Fruit fly (Drosophila melanogaster) whole organism, prepupa: ENCODE data around the gene CG13919.

ENCODE experiments used
- CG10631 ChIP-seq: fragments of 200-800 bp; sonication (Bioruptor generic); optimal IDR thresholded peaks from 2 replicates; lab custom pipeline; 2016; ENCODE audit warnings: missing biosample characterization, missing genetic modification characterization
- CG10669 ChIP-seq: fragments of 200-800 bp; sonication (Bioruptor generic); optimal IDR thresholded peaks from 3 replicates; lab custom pipeline; 2018; ENCODE audit warnings: missing biosample characterization, mild to moderate bottlenecking, missing genetic modification characterization, moderate library complexity
- CG11294 ChIP-seq: fragments of 200-800 bp; sonication (Bioruptor generic); IDR thresholded peaks from 2 replicates; pipeline ENCODE4 v1.3.6; 2022; ENCODE audit warnings: missing biosample characterization, missing genetic modification characterization
- CG11762 ChIP-seq: fragments of 200-800 bp; sonication (Bioruptor generic); optimal IDR thresholded peaks from 3 replicates; lab custom pipeline; 2016; ENCODE audit warnings: missing biosample characterization, missing genetic modification characterization; ENCODE audit not compliant: insufficient read depth
- CG11902 ChIP-seq: fragments of 200-800 bp; sonication (Bioruptor generic); optimal IDR thresholded peaks from 3 replicates; lab custom pipeline; 2016; ENCODE audit warnings: missing biosample characterization, missing genetic modification characterization
- CG15336 ChIP-seq: fragments of 200-800 bp; sonication (Bioruptor generic); IDR thresholded peaks from 2 replicates; pipeline ENCODE4 v1.3.6; 2022; ENCODE audit warnings: missing biosample characterization, missing genetic modification characterization
- CG1621 ChIP-seq: fragments of 200-800 bp; sonication (Bioruptor generic); optimal IDR thresholded peaks from 3 replicates; lab custom pipeline; 2018; ENCODE audit warnings: missing biosample characterization, mild to moderate bottlenecking, missing genetic modification characterization
- CG31627 ChIP-seq: fragments of 200-800 bp; sonication (Bioruptor generic); optimal IDR thresholded peaks from 3 replicates; lab custom pipeline; 2016; ENCODE audit warnings: missing biosample characterization, missing genetic modification characterization
- CG32006 ChIP-seq: fragments of 200-800 bp; sonication (Bioruptor generic); optimal IDR thresholded peaks from 3 replicates; lab custom pipeline; 2017; ENCODE audit warnings: missing biosample characterization, mild to moderate bottlenecking, missing genetic modification characterization
- CG34406 ChIP-seq: fragments of 200-800 bp; sonication (Bioruptor generic); optimal IDR thresholded peaks from 3 replicates; lab custom pipeline; 2016; ENCODE audit warnings: missing biosample characterization, missing genetic modification characterization
- CG3919 ChIP-seq: fragments of 200-800 bp; sonication (Bioruptor generic); optimal IDR thresholded peaks from 3 replicates; lab custom pipeline; 2016; ENCODE audit warnings: missing biosample characterization, missing genetic modification characterization
- CG4318 ChIP-seq: fragments of 200-800 bp; sonication (Bioruptor generic); optimal IDR thresholded peaks from 3 replicates; lab custom pipeline; 2017; ENCODE audit warnings: missing biosample characterization, mild to moderate bottlenecking, missing genetic modification characterization
- CG6808 ChIP-seq: fragments of 200-800 bp; sonication (Bioruptor generic); optimal IDR thresholded peaks from 3 replicates; lab custom pipeline; 2017; ENCODE audit warnings: missing biosample characterization, missing genetic modification characterization, mild to moderate bottlenecking, moderate library complexity, missing genetic modification reagents
- CG6854 ChIP-seq: fragments of 200-800 bp; sonication (Bioruptor generic); optimal IDR thresholded peaks from 2 replicates; lab custom pipeline; 2017; ENCODE audit warnings: missing biosample characterization, mild to moderate bottlenecking, missing genetic modification characterization
- CG8119 ChIP-seq: fragments of 200-800 bp; sonication (Bioruptor generic); IDR thresholded peaks from 3 replicates; pipeline ENCODE4 v1.3.6; 2022; ENCODE audit warnings: missing biosample characterization, missing genetic modification characterization
- CG8319 ChIP-seq: fragments of 200-800 bp; sonication (Bioruptor generic); optimal IDR thresholded peaks from 3 replicates; lab custom pipeline; 2016; ENCODE audit warnings: missing biosample characterization, missing genetic modification characterization
- CG8632 ChIP-seq: fragments of 200-800 bp; sonication (Bioruptor generic); optimal IDR thresholded peaks from 3 replicates; lab custom pipeline; 2016; ENCODE audit warnings: missing biosample characterization, missing genetic modification characterization
- CG9139 ChIP-seq: fragments of 200-800 bp; sonication (Bioruptor generic); optimal IDR thresholded peaks from 3 replicates; lab custom pipeline; 2017; ENCODE audit warnings: missing biosample characterization, mild to moderate bottlenecking, missing genetic modification characterization
- Eip75B ChIP-seq: fragments of 200-800 bp; sonication (Bioruptor generic); optimal IDR thresholded peaks from 3 replicates; lab custom pipeline; 2016; ENCODE audit warnings: missing biosample characterization, missing genetic modification characterization
- Eip78C ChIP-seq: fragments of 200-800 bp; sonication (Bioruptor generic); peaks from one replicate; lab custom pipeline; 2016; ENCODE audit warnings: missing biosample characterization, missing genetic modification characterization
- Eip93F ChIP-seq: fragments of 200-800 bp; sonication (Bioruptor generic); optimal IDR thresholded peaks from 2 replicates; lab custom pipeline; 2016; ENCODE audit warnings: missing biosample characterization, mild to moderate bottlenecking, missing genetic modification characterization
- Ets96B ChIP-seq: fragments of 200-800 bp; optimal IDR thresholded peaks from 2 replicates; lab custom pipeline; 2019; ENCODE audit warnings: missing biosample characterization, mild to moderate bottlenecking, missing genetic modification characterization, moderate library complexity
- Gug ChIP-seq: fragments of 200-800 bp; sonication (Bioruptor generic); IDR thresholded peaks from 2 replicates; pipeline ENCODE4 v1.3.6; 2022; ENCODE audit warnings: missing biosample characterization, missing genetic modification characterization
- Hr38 ChIP-seq: sonication (Bioruptor generic); optimal IDR thresholded peaks from 2 replicates; lab custom pipeline; 2016; ENCODE audit warnings: missing biosample characterization, missing genetic modification characterization
- Met ChIP-seq: fragments of 200-800 bp; sonication (Bioruptor generic); optimal IDR thresholded peaks from 3 replicates; lab custom pipeline; 2016; ENCODE audit warnings: missing biosample characterization, missing genetic modification characterization
- OdsH ChIP-seq: fragments of 200-800 bp; sonication (Bioruptor generic); optimal IDR thresholded peaks from 3 replicates; lab custom pipeline; 2016; ENCODE audit warnings: missing biosample characterization, missing genetic modification characterization
- Smox ChIP-seq: fragments of 200-800 bp; sonication (Bioruptor generic); optimal IDR thresholded peaks from 3 replicates; lab custom pipeline; 2016; ENCODE audit warnings: missing biosample characterization, missing genetic modification characterization
- Sox102F ChIP-seq: fragments of 200-800 bp; sonication (Bioruptor generic); optimal IDR thresholded peaks from 2 replicates; lab custom pipeline; 2016; ENCODE audit warnings: missing biosample characterization, mild to moderate bottlenecking, missing genetic modification characterization
- achi ChIP-seq: fragments of 200-800 bp; sonication (Bioruptor generic); optimal IDR thresholded peaks from 3 replicates; lab custom pipeline; 2016; ENCODE audit warnings: missing biosample characterization, missing genetic modification characterization
- acj6 ChIP-seq: fragments of 200-800 bp; sonication (Bioruptor generic); optimal IDR thresholded peaks from 3 replicates; lab custom pipeline; 2016; ENCODE audit warnings: missing biosample characterization, missing genetic modification characterization
- cyc ChIP-seq: fragments of 200-800 bp; sonication (Bioruptor generic); optimal IDR thresholded peaks from 3 replicates; lab custom pipeline; 2016; ENCODE audit warnings: missing biosample characterization, missing genetic modification characterization
- dsx ChIP-seq: fragments of 200-800 bp; optimal IDR thresholded peaks from 3 replicates; lab custom pipeline; 2019; ENCODE audit warnings: missing biosample characterization, mild to moderate bottlenecking, missing genetic modification characterization, moderate library complexity; ENCODE audit not compliant: poor library complexity, severe bottlenecking
- fd85E ChIP-seq: fragments of 200-800 bp; sonication (Bioruptor generic); optimal IDR thresholded peaks from 3 replicates; lab custom pipeline; 2016; ENCODE audit warnings: missing biosample characterization, missing genetic modification characterization
- fkh ChIP-seq: fragments of 200-800 bp; sonication (Bioruptor generic); optimal IDR thresholded peaks from 3 replicates; lab custom pipeline; 2017; ENCODE audit warnings: missing biosample characterization, mild to moderate bottlenecking, missing genetic modification characterization, moderate library complexity
- lz ChIP-seq: fragments of 200-800 bp; sonication (Bioruptor generic); optimal IDR thresholded peaks from 3 replicates; lab custom pipeline; 2016; ENCODE audit warnings: missing biosample characterization, missing genetic modification characterization
- pdm3 ChIP-seq: fragments of 200-800 bp; sonication (Bioruptor generic); optimal IDR thresholded peaks from 3 replicates; lab custom pipeline; 2016; ENCODE audit warnings: missing biosample characterization, missing genetic modification characterization
- salr ChIP-seq, 2 experiments: fragments of 200-800 bp; sonication (Bioruptor generic); optimal IDR thresholded peaks; 3 replicates each; lab custom pipeline; 2016 to 2018; ENCODE audit warnings: missing biosample characterization in 2 of 2, missing genetic modification characterization in 2 of 2, mild to moderate bottlenecking in 1 of 2
- ss ChIP-seq, 2 experiments: fragments of 200-800 bp; sonication (Bioruptor generic); optimal IDR thresholded peaks; 2 replicates in 1 of 2; 3 replicates in 1 of 2; lab custom pipeline; 2017 to 2018; ENCODE audit warnings: mild to moderate bottlenecking in 2 of 2, missing biosample characterization in 2 of 2, missing genetic modification characterization in 2 of 2, moderate library complexity in 1 of 2
- svp ChIP-seq: fragments of 200-800 bp; sonication (Bioruptor generic); peaks from one replicate; lab custom pipeline; 2016; ENCODE audit warnings: missing biosample characterization, missing genetic modification characterization
- topi ChIP-seq: fragments of 200-800 bp; sonication (Bioruptor generic); optimal IDR thresholded peaks from 3 replicates; lab custom pipeline; 2016; ENCODE audit warnings: missing biosample characterization, missing genetic modification characterization
- vri ChIP-seq: fragments of 200-800 bp; sonication (Bioruptor generic); optimal IDR thresholded peaks from 3 replicates; lab custom pipeline; 2016; ENCODE audit warnings: missing biosample characterization, mild to moderate bottlenecking, missing genetic modification characterization

The CG13919 gene

DNA sequence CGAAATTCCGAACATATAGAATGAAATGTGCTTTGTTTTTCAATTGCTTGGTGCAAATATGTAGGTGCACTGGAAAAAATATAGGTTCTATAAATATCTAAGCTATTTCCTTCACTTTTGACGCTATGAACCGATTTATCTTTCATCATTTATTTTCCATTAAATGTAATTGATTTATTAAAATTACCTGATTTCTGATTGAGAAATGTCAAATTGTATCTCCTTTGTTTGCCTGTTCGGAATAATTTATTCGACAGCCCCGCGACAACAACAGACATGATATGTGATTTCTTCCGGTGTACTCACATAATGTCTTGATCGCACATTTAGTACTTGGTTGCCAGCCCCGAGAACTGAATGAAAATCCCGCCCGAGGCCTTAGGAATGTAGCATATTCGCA lies 35.7 kb upstream of the CG13919 start (continued):
- TF ChIP-seq CG10669 (GFP tag; lab: Kevin White, UChicago) (no peak), Eip75B (GFP tag; lab: Kevin White, UChicago) (no peak), CG8119 (GFP tag; lab: Robert Waterston, UW) (peak; percentile 28; the same call in 1 of the 3 replicates), CG6808 (GFP tag; lab: Kevin White, UChicago) (no peak), lz (GFP tag; lab: Kevin White, UChicago) (no peak), Hr38 (GFP tag; lab: Kevin White, UChicago) (no peak), CG1621 (no peak), Gug (GFP tag; lab: Robert Waterston, UW) (peak; percentile 19; the same call in 1 of the 2 replicates), CG11902 (GFP tag; lab: Kevin White, UChicago) (no peak), CG6854 (GFP tag; lab: Kevin White, UChicago) (no peak), achi (peak; percentile 20), acj6 (GFP tag; lab: Kevin White, UChicago) (peak; percentile 11), CG9139 (no peak), Sox102F (GFP tag; lab: Kevin White, UChicago) (no peak), fkh (GFP tag; lab: Kevin White, UChicago) (no peak), CG10631 (GFP tag; lab: Kevin White, UChicago) (peak; percentile 19), fd85E (GFP tag; lab: Kevin White, UChicago) (no peak), CG31627 (GFP tag; lab: Kevin White, UChicago) (no peak), CG4318 (GFP tag; lab: Kevin White, UChicago) (no peak), pdm3 (GFP tag; lab: Kevin White, UChicago) (no peak), Smox (GFP tag; lab: Kevin White, UChicago) (no peak), CG11294 (no peak; the same call in 1 of the 2 replicates), Ets96B (no peak), topi (GFP tag; lab: Kevin White, UChicago) (no peak), CG34406 (GFP tag; lab: Kevin White, UChicago) (no peak), cyc (no peak), CG8319 (no peak), Eip93F (GFP tag; lab: Kevin White, UChicago) (no peak), Eip78C (GFP tag; lab: Kevin White, UChicago) (peak; percentile 77), ss (GFP tag; optimal IDR thresholded peaks at IDR 0.05; lab: Kevin White, UChicago) (no peak), OdsH (GFP tag; lab: Kevin White, UChicago) (no peak), Met (GFP tag; lab: Kevin White, UChicago) (no peak)
- TF ChIP-seq, all 60 proteins: peak for 16

- TF ChIP-seq pdm3 (GFP tag; lab: Kevin White, UChicago) (no peak), CG3919 (no peak), svp (GFP tag; lab: Kevin White, UChicago) (peak; percentile 57)
- TF ChIP-seq, all 60 proteins: peak for 1
Observed at dm6 chr3L:1614465-1615084, 30.7 kb upstream of the CG13919 start.

- TF ChIP-seq topi (GFP tag; lab: Kevin White, UChicago) (no peak), Eip93F (GFP tag; lab: Kevin White, UChicago) (no peak), CG8632 (GFP tag; lab: Kevin White, UChicago) (no peak), vri (GFP tag; lab: Kevin White, UChicago) (no peak), CG10669 (GFP tag; lab: Kevin White, UChicago) (no peak), CG32006 (GFP tag; lab: Kevin White, UChicago) (no peak), Ets96B (no peak), CG11762 (GFP tag; lab: Kevin White, UChicago) (no peak), salr (GFP tag; optimal IDR thresholded peaks at IDR 0.05; lab: Kevin White, UChicago) (no peak), CG15336 (GFP tag; lab: Robert Waterston, UW) (no peak), dsx (GFP tag; lab: Kevin White, UChicago) (no peak), pdm3 (GFP tag; lab: Kevin White, UChicago) (no peak), CG10631 (GFP tag; lab: Kevin White, UChicago) (no peak), CG8119 (GFP tag; lab: Robert Waterston, UW) (no peak), Eip75B (GFP tag; lab: Kevin White, UChicago) (no peak)
Observed at dm6 chr3L:1615701-1616100, 29.6 kb upstream of the CG13919 start, which contains the start of gene CG12105. TSS of gene CG12105 (minus strand) at chr3L:1615801.
